Worm (Caenorhabditis elegans) whole organism, mixed stage, embryonic: ENCODE data around the gene F23H11.2.

Experiments
- M03D4.4 ChIP-seq: sonication (generic microtip); optimal IDR thresholded peaks from 2 replicates; lab custom pipeline; 2017; ENCODE audit warnings: mild to moderate bottlenecking, missing genetic modification characterization, missing compliant biosample characterization
- bed-3 ChIP-seq: fragments of 200-800 bp; sonication (Bioruptor generic); optimal IDR thresholded peaks from 3 replicates; lab custom pipeline; 2018; ENCODE audit warnings: mild to moderate bottlenecking, missing genetic modification characterization, moderate library complexity, missing compliant biosample characterization
- blmp-1 ChIP-seq: fragments of 150-350 bp; optimal IDR thresholded peaks from 2 replicates; lab custom pipeline; 2014; ENCODE audit warnings: missing biosample characterization, missing genetic modification characterization
- ceh-39 ChIP-seq: fragments of 150-350 bp; optimal IDR thresholded peaks from 2 replicates; lab custom pipeline; 2014; ENCODE audit warnings: missing biosample characterization, missing genetic modification characterization
- ceh-43 ChIP-seq: fragments of 200-800 bp; sonication (Bioruptor generic); optimal IDR thresholded peaks from 2 replicates; lab custom pipeline; 2018; ENCODE audit warnings: mild to moderate bottlenecking, missing genetic modification characterization, moderate library complexity, missing compliant biosample characterization
- ceh-83 ChIP-seq: fragments of 200-800 bp; sonication (Bioruptor generic); optimal IDR thresholded peaks from 2 replicates; lab custom pipeline; 2018; ENCODE audit warnings: mild to moderate bottlenecking, missing genetic modification characterization, missing compliant biosample characterization
- ces-1 ChIP-seq: fragments of 150-350 bp; optimal IDR thresholded peaks from 2 replicates; lab custom pipeline; 2014; ENCODE audit warnings: missing biosample characterization, missing genetic modification reagents, missing genetic modification characterization
- cnd-1 ChIP-seq: fragments of 200-800 bp; sonication (Bioruptor generic); optimal IDR thresholded peaks from 2 replicates; lab custom pipeline; 2018; ENCODE audit warnings: mild to moderate bottlenecking, missing genetic modification characterization, missing compliant biosample characterization
- drap-1 ChIP-seq: fragments of 200-800 bp; sonication (Bioruptor generic); optimal IDR thresholded peaks from 3 replicates; lab custom pipeline; 2018; ENCODE audit warnings: mild to moderate bottlenecking, missing genetic modification characterization, missing compliant biosample characterization
- elt-1 ChIP-seq: sonication (generic microtip); optimal IDR thresholded peaks from 2 replicates; lab custom pipeline; 2017; ENCODE audit warnings: missing genetic modification characterization, mild to moderate bottlenecking, missing compliant biosample characterization, antibody characterized with exemption, moderate library complexity, borderline replicate concordance; ENCODE audit not compliant: insufficient read depth
- elt-3 ChIP-seq: fragments of 150-350 bp; optimal IDR thresholded peaks from 2 replicates; lab custom pipeline; 2014; ENCODE audit warnings: missing biosample characterization, missing genetic modification characterization
- ham-2 ChIP-seq: fragments of 200-800 bp; sonication (Bioruptor generic); optimal IDR thresholded peaks from 2 replicates; lab custom pipeline; 2018; ENCODE audit warnings: mild to moderate bottlenecking, missing genetic modification characterization, missing compliant biosample characterization
- hlh-1 ChIP-seq: fragments of 150-350 bp; optimal IDR thresholded peaks from 2 replicates; lab custom pipeline; 2014; ENCODE audit warnings: missing biosample characterization, missing genetic modification reagents, missing genetic modification characterization
- lin-13 ChIP-seq: fragments of 150-350 bp; optimal IDR thresholded peaks from 2 replicates; lab custom pipeline; 2014; ENCODE audit warnings: missing biosample characterization, missing genetic modification characterization
- mab-5 ChIP-seq: fragments of 150-350 bp; optimal IDR thresholded peaks from 2 replicates; lab custom pipeline; 2014; ENCODE audit warnings: missing biosample characterization, missing genetic modification characterization
- mep-1 ChIP-seq: fragments of 150-350 bp; optimal IDR thresholded peaks from 2 replicates; lab custom pipeline; 2017; ENCODE audit warnings: missing biosample characterization, missing genetic modification reagents, missing genetic modification characterization, inconsistent platforms
- mls-2 ChIP-seq: sonication (generic microtip); optimal IDR thresholded peaks from 2 replicates; lab custom pipeline; 2016; ENCODE audit warnings: mild to moderate bottlenecking, missing genetic modification characterization, moderate library complexity, missing compliant biosample characterization
- nhr-12 ChIP-seq: fragments of 150-350 bp; optimal IDR thresholded peaks from 2 replicates; lab custom pipeline; 2014; ENCODE audit warnings: missing biosample characterization, missing genetic modification characterization
- nhr-237 ChIP-seq: fragments of 150-350 bp; optimal IDR thresholded peaks from 2 replicates; lab custom pipeline; 2014; ENCODE audit warnings: missing biosample characterization, missing genetic modification characterization
- nhr-28 ChIP-seq: fragments of 150-350 bp; optimal IDR thresholded peaks from 2 replicates; lab custom pipeline; 2014; ENCODE audit warnings: missing biosample characterization, missing genetic modification characterization
- nhr-76 ChIP-seq: sonication (generic microtip); optimal IDR thresholded peaks from 2 replicates; lab custom pipeline; 2017; ENCODE audit warnings: missing biosample characterization, missing genetic modification characterization
- snpc-4 ChIP-seq: fragments of 150-350 bp; optimal IDR thresholded peaks from 2 replicates; lab custom pipeline; 2014; ENCODE audit warnings: missing biosample characterization, missing genetic modification characterization
- sptf-1 ChIP-seq: sonication (generic microtip); optimal IDR thresholded peaks from 2 replicates; lab custom pipeline; 2017; ENCODE audit warnings: mild to moderate bottlenecking, missing genetic modification characterization, moderate library complexity, missing compliant biosample characterization
- tbx-8 ChIP-seq: fragments of 200-800 bp; sonication (Bioruptor generic); optimal IDR thresholded peaks from 2 replicates; lab custom pipeline; 2018; ENCODE audit warnings: mild to moderate bottlenecking, missing genetic modification characterization, moderate library complexity, missing compliant biosample characterization
- unc-120 ChIP-seq: sonication (generic microtip); optimal IDR thresholded peaks from 2 replicates; lab custom pipeline; 2017; ENCODE audit warnings: missing genetic modification characterization, missing compliant biosample characterization; ENCODE audit not compliant: poor library complexity, severe bottlenecking
- unc-39 ChIP-seq: fragments of 150-350 bp; optimal IDR thresholded peaks from 2 replicates; lab custom pipeline; 2014; ENCODE audit warnings: missing biosample characterization, missing genetic modification characterization
- unc-62 ChIP-seq: fragments of 150-350 bp; optimal IDR thresholded peaks from 2 replicates; lab custom pipeline; 2014; ENCODE audit warnings: missing biosample characterization, missing genetic modification reagents, missing genetic modification characterization
- ztf-11 ChIP-seq: fragments of 150-350 bp; optimal IDR thresholded peaks from 2 replicates; lab custom pipeline; 2014; ENCODE audit warnings: missing biosample characterization, missing genetic modification characterization

F23H11.2 gene

DNA sequence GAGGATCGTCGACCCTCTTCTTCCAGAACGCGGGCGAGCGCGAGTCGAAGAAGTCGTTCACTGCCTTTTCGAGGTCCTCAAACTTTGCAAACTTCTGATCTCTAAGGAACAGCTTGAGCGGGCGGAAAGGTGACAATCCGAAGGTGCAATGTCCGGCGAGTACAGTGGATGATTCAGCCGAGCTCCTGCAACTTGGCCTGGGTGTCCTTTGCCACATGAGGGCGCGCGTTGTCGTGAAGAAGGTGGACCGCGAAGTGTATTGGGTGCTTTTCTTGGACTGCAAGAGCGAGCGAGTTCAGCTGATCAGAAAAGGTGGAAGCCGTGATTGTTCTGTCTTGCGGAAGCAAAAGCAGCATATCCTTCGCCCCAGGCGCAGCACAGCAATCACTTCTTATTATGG lies 46.4 kb downstream of the F23H11.2 start:
- TF ChIP-seq unc-39 (tag; lab: Kevin White, UChicago), result no peak
- no peak for TF ChIP-seq sptf-1
- TF ChIP-seq M03D4.4 (tag; lab: Kevin White, UChicago), result no peak
- TF ChIP-seq ham-2 (GFP tag; lab: Kevin White, UChicago), result no peak
- no peak for TF ChIP-seq elt-3 (tag; lab: Kevin White, UChicago)
- no peak for TF ChIP-seq nhr-12 (tag; lab: Kevin White, UChicago)
- TF ChIP-seq ces-1 (GFP tag; lab: Kevin White, UChicago), result no peak
- TF ChIP-seq nhr-28 (tag; lab: Kevin White, UChicago), result no peak
- no peak for TF ChIP-seq ztf-11
- no peak for TF ChIP-seq tbx-8
- TF ChIP-seq unc-120 (tag; lab: Kevin White, UChicago), result no peak
- no peak for TF ChIP-seq snpc-4 (tag; lab: Kevin White, UChicago)
- TF ChIP-seq hlh-1 (tag; lab: Kevin White, UChicago), result no peak
- TF ChIP-seq elt-1 (tag; lab: Kevin White, UChicago), result no peak
- TF ChIP-seq ceh-39, result no peak
- TF ChIP-seq drap-1 (GFP tag; lab: Kevin White, UChicago), result no peak
- TF ChIP-seq bed-3, result no peak
- no peak for TF ChIP-seq cnd-1
- TF ChIP-seq mab-5 (tag; lab: Kevin White, UChicago), result no peak
- TF ChIP-seq, all 35 proteins: peak for 0

DNA sequence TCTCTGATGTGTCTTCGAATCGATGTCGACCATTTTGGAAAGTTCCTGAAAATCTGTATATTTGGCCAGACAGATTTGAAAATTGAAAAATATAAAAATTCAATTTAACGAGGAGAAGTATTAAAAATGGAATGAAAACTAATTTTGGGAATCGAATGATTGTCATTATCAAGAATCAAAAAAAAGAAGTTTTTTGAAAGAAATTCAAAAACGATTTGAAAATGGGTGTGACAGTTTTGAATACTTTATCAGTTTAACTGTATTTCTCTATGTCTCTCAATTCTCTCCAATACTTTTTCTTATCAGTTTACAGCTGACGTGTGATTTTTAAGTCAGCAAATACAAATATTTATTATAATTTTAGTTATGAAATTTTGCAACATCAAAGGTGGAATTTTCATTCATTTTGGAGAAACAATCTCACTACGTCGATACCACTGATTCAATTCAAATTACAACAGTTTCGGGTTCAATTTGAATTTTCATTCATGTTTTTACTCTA lies 47.9 kb downstream of the F23H11.2 start, which contains the start of gene fbxa-59:
fbxa-59 (minus strand) TSS at position 51 of the 502 bp plus-strand sequence.
- no peak for TF ChIP-seq mep-1
- no peak for TF ChIP-seq hlh-1 (tag; lab: Kevin White, UChicago)
- no peak for TF ChIP-seq sptf-1
- no peak for TF ChIP-seq blmp-1
- TF ChIP-seq M03D4.4 (tag; lab: Kevin White, UChicago), result no peak
- TF ChIP-seq unc-62 (GFP tag; lab: Kevin White, UChicago), result no peak
- TF ChIP-seq mls-2 (tag; lab: Kevin White, UChicago), result no peak
- no peak for TF ChIP-seq bed-3
- TF ChIP-seq lin-13 (tag; lab: Kevin White, UChicago), result no peak

DNA sequence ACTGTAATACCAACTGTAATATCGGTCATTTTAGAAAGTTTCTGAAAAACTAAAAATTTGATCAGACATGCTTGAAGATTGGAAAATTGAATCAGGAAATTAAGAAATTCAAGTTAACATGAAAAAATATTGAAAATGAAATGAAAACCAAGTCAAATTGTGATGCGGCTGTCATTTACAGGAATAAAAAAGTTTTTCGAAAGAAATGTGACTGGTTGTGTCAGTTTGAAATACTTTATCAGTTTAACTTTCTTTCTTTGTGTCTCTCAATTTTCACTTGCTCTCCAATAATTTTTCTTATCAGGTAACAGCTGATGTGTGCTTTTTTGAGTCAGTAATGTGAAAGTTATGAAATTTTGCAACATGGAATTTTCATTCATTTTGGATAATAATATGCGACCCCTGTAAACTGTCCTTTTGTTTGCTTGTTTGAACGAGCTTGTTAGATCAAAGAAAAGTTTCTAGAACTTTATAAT lies 50.7 kb downstream of the F23H11.2 start, which contains the start of gene fbxa-60:
fbxa-60 (minus strand) TSS at position 51 of the 476 bp plus-strand sequence.
- no peak for TF ChIP-seq bed-3
- no peak for TF ChIP-seq drap-1 (GFP tag; lab: Kevin White, UChicago)
- no peak for TF ChIP-seq blmp-1
- TF ChIP-seq ceh-83 (GFP tag; lab: Kevin White, UChicago), result no peak
- no peak for TF ChIP-seq lin-13 (tag; lab: Kevin White, UChicago)
- no peak for TF ChIP-seq unc-120 (tag; lab: Kevin White, UChicago)
- no peak for TF ChIP-seq nhr-76
- no peak for TF ChIP-seq nhr-237 (tag; lab: Kevin White, UChicago)
- TF ChIP-seq sptf-1, result no peak
- no peak for TF ChIP-seq tbx-8
- no peak for TF ChIP-seq elt-3 (tag; lab: Kevin White, UChicago)
- no peak for TF ChIP-seq ceh-43
